Worm (Caenorhabditis elegans) whole organism, L4/young adult: ENCODE results near the gene herd-1.

Experiments used
- W03F9.2 ChIP-seq: fragments of 150-350 bp; optimal IDR thresholded peaks from 2 replicates; lab custom pipeline; 2014; ENCODE audit warnings: missing biosample characterization, missing genetic modification characterization
- dao-5 ChIP-seq: sonication (generic microtip); optimal IDR thresholded peaks from 2 replicates; lab custom pipeline; 2016; ENCODE audit warnings: missing genotype, missing genetic modification characterization, moderate library complexity, missing compliant biosample characterization
- him-1 ChIP-seq: sonication (generic microtip); optimal IDR thresholded peaks from 2 replicates; lab custom pipeline; 2016; ENCODE audit warnings: missing genotype, missing genetic modification reagents, missing genetic modification characterization, missing compliant biosample characterization

- TF ChIP-seq W03F9.2 (tag; lab: Kevin White, UChicago) (no peak), dao-5 (tag; lab: Kevin White, UChicago) (no peak), him-1 (tag; lab: Kevin White, UChicago) (no peak)
These were observed 46.3 kb downstream of the herd-1 start for ce11 chrIII:12542656-12543055.
